Fruit fly (Drosophila melanogaster) whole organism, embryonic: ENCODE results near the gene CG43750.

Source experiments
- Asciz ChIP-seq: fragments of 200-800 bp; sonication (Bioruptor generic); optimal IDR thresholded peaks from 2 replicates; lab custom pipeline; 2017; ENCODE audit warnings: missing biosample characterization, mild to moderate bottlenecking, missing genetic modification characterization, missing genetic modification reagents
- Atf-2 ChIP-seq: fragments of 200-800 bp; sonication (Bioruptor generic); optimal IDR thresholded peaks from 2 replicates; lab custom pipeline; 2016; ENCODE audit warnings: missing biosample characterization, missing genetic modification characterization
- Awh ChIP-seq: fragments of 200-800 bp; sonication (Bioruptor generic); IDR thresholded peaks from 2 replicates; pipeline ENCODE4, ENCODE4 v1.3.6; 2022; ENCODE audit warnings: missing biosample characterization, missing genetic modification characterization
- Bgb ChIP-seq: fragments of 200-800 bp; sonication (Bioruptor generic); IDR thresholded peaks from 2 replicates; pipeline ENCODE4 v1.3.6; 2022; ENCODE audit warnings: missing biosample characterization, missing genetic modification characterization; ENCODE audit not compliant: partially characterized antibody
- CG12219 ChIP-seq: fragments of 200-800 bp; sonication (Bioruptor generic); optimal IDR thresholded peaks from 3 replicates; lab custom pipeline; 2018; ENCODE audit warnings: missing biosample characterization, mild to moderate bottlenecking, missing genetic modification characterization
- CG12236 ChIP-seq: fragments of 200-800 bp; sonication (Bioruptor generic); optimal IDR thresholded peaks from 2 replicates; lab custom pipeline; 2016; ENCODE audit warnings: missing biosample characterization, missing genetic modification characterization
- CG1233 ChIP-seq: fragments of 200-800 bp; sonication (Bioruptor generic); optimal IDR thresholded peaks from 4 replicates; lab custom pipeline; 2018; ENCODE audit warnings: missing biosample characterization, mild to moderate bottlenecking, missing genetic modification characterization
- CG12744 ChIP-seq: fragments of 200-800 bp; sonication (Bioruptor generic); optimal IDR thresholded peaks from 2 replicates; lab custom pipeline; 2016; ENCODE audit warnings: missing biosample characterization, missing genetic modification characterization
- CG12942 ChIP-seq: fragments of 200-800 bp; sonication (Bioruptor generic); optimal IDR thresholded peaks from 3 replicates; lab custom pipeline; 2016; ENCODE audit warnings: missing biosample characterization, missing genetic modification characterization
- CG14441 ChIP-seq: fragments of 200-800 bp; sonication (Bioruptor generic); IDR thresholded peaks from 2 replicates; pipeline ENCODE4 v1.3.6; 2022; ENCODE audit warnings: missing biosample characterization, missing genetic modification characterization
- CG14710 ChIP-seq: fragments of 200-800 bp; sonication (Bioruptor generic); optimal IDR thresholded peaks from 3 replicates; lab custom pipeline; 2019; ENCODE audit warnings: missing biosample characterization, mild to moderate bottlenecking, missing genetic modification characterization, moderate library complexity
- CG1647 ChIP-seq: fragments of 200-800 bp; sonication (Bioruptor generic); optimal IDR thresholded peaks from 3 replicates; lab custom pipeline; 2016; ENCODE audit warnings: missing biosample characterization, missing genetic modification characterization
- CG16863 ChIP-seq: fragments of 200-800 bp; sonication (Bioruptor generic); optimal IDR thresholded peaks from 3 replicates; lab custom pipeline; 2016; ENCODE audit warnings: missing biosample characterization, missing genetic modification characterization
- CG18764 ChIP-seq: fragments of 200-800 bp; sonication (Bioruptor generic); optimal IDR thresholded peaks from 3 replicates; lab custom pipeline; 2016; ENCODE audit warnings: missing biosample characterization, missing genetic modification characterization
- CG2129 ChIP-seq: fragments of 200-800 bp; sonication (Bioruptor generic); IDR thresholded peaks from 2 replicates; pipeline ENCODE4 v1.3.6; 2022; ENCODE audit warnings: missing biosample characterization, missing genetic modification characterization; ENCODE audit not compliant: partially characterized antibody
- CG2199 ChIP-seq: fragments of 200-800 bp; sonication (Bioruptor generic); IDR thresholded peaks from 3 replicates; pipeline ENCODE4 v1.3.6; 2022; ENCODE audit warnings: missing biosample characterization, missing genetic modification characterization
- CG2889 ChIP-seq: fragments of 200-800 bp; sonication (Bioruptor generic); IDR thresholded peaks from 3 replicates; pipeline ENCODE4 v1.3.6; 2022; ENCODE audit warnings: missing biosample characterization, missing genetic modification characterization
- CG30020 ChIP-seq: fragments of 200-800 bp; optimal IDR thresholded peaks from 2 replicates; lab custom pipeline; 2019; ENCODE audit warnings: missing biosample characterization, mild to moderate bottlenecking, missing genetic modification characterization, moderate library complexity
- CG30403 ChIP-seq: fragments of 200-800 bp; sonication (Bioruptor generic); optimal IDR thresholded peaks from 3 replicates; lab custom pipeline; 2016; ENCODE audit warnings: missing biosample characterization, missing genetic modification characterization
- CG30431 ChIP-seq: fragments of 200-800 bp; sonication (Bioruptor generic); optimal IDR thresholded peaks from 2 replicates; lab custom pipeline; 2017; ENCODE audit warnings: missing biosample characterization, missing genetic modification characterization
- CG31388 ChIP-seq: fragments of 200-800 bp; sonication (Bioruptor generic); optimal IDR thresholded peaks from 2 replicates; lab custom pipeline; 2016; ENCODE audit warnings: missing biosample characterization, missing genetic modification characterization
- CG32767 ChIP-seq: fragments of 200-800 bp; sonication (Bioruptor generic); IDR thresholded peaks from 2 replicates; pipeline ENCODE4 v1.3.6; 2022; ENCODE audit warnings: missing biosample characterization, missing genetic modification characterization
- CG34376 ChIP-seq: fragments of 200-800 bp; sonication (Bioruptor generic); optimal IDR thresholded peaks from 2 replicates; lab custom pipeline; 2018; ENCODE audit warnings: missing biosample characterization, mild to moderate bottlenecking, missing genetic modification characterization
- CG4328 ChIP-seq: fragments of 200-800 bp; sonication (Bioruptor generic); optimal IDR thresholded peaks from 3 replicates; lab custom pipeline; 2017; ENCODE audit warnings: missing biosample characterization, missing genetic modification reagents, missing genetic modification characterization
- CG7556 ChIP-seq: fragments of 200-800 bp; sonication (Bioruptor generic); optimal IDR thresholded peaks from 2 replicates; lab custom pipeline; 2017; ENCODE audit warnings: missing biosample characterization, mild to moderate bottlenecking, missing genetic modification characterization
- Dek ChIP-seq: fragments of 200-800 bp; sonication (Bioruptor generic); optimal IDR thresholded peaks from 3 replicates; lab custom pipeline; 2019; ENCODE audit warnings: missing biosample characterization, mild to moderate bottlenecking, missing genetic modification characterization, moderate library complexity
- Dp ChIP-seq: fragments of 200-800 bp; sonication (Bioruptor generic); optimal IDR thresholded peaks from 2 replicates; lab custom pipeline; 2018; ENCODE audit warnings: missing biosample characterization, mild to moderate bottlenecking, missing genetic modification characterization, moderate library complexity
- HLH4C ChIP-seq: fragments of 200-800 bp; sonication (Bioruptor generic); IDR thresholded peaks from 3 replicates; pipeline ENCODE4 v1.3.6; 2022; ENCODE audit warnings: missing biosample characterization, missing genetic modification characterization; ENCODE audit not compliant: partially characterized antibody
- Hmx ChIP-seq: fragments of 200-800 bp; sonication (Bioruptor generic); optimal IDR thresholded peaks from 2 replicates; lab custom pipeline; 2016; ENCODE audit warnings: missing biosample characterization, missing genetic modification characterization
- Rfx ChIP-seq: fragments of 200-800 bp; sonication (Bioruptor generic); IDR thresholded peaks from 2 replicates; pipeline ENCODE4 v1.3.6; 2022; ENCODE audit warnings: missing biosample characterization, missing genetic modification characterization
- Usf ChIP-seq: fragments of 200-800 bp; sonication (Bioruptor generic); optimal IDR thresholded peaks from 2 replicates; lab custom pipeline; 2017; ENCODE audit warnings: missing genotype, missing biosample characterization, missing genetic modification characterization
- aop ChIP-seq: fragments of 200-800 bp; sonication (Bioruptor generic); IDR thresholded peaks from 2 replicates; pipeline ENCODE4 v1.3.6; 2022; ENCODE audit warnings: missing biosample characterization, missing genetic modification characterization
- cas ChIP-seq: fragments of 200-800 bp; sonication (Bioruptor generic); IDR thresholded peaks from 2 replicates; pipeline ENCODE4 v1.3.6; 2022; ENCODE audit warnings: missing biosample characterization, missing genetic modification characterization
- da ChIP-seq: fragments of 200-800 bp; sonication (Bioruptor generic); optimal IDR thresholded peaks from 2 replicates; lab custom pipeline; 2016; ENCODE audit warnings: missing biosample characterization, missing genetic modification characterization
- en ChIP-seq: fragments of 200-800 bp; sonication (Bioruptor generic); optimal IDR thresholded peaks from 2 replicates; lab custom pipeline; 2016; ENCODE audit warnings: missing biosample characterization, missing genetic modification characterization
- eve ChIP-seq, 2 experiments: fragments of >200 bp; optimal IDR thresholded peaks; 2 replicates each; lab custom pipeline; 2017; ENCODE audit warnings: missing biosample characterization in 2 of 2, missing genetic modification characterization in 2 of 2
- fd96Cb ChIP-seq: fragments of 200-800 bp; sonication (Bioruptor generic); optimal IDR thresholded peaks from 2 replicates; lab custom pipeline; 2018; ENCODE audit warnings: missing biosample characterization, mild to moderate bottlenecking, missing genetic modification characterization, moderate library complexity
- fru ChIP-seq: fragments of >200 bp; optimal IDR thresholded peaks from 2 replicates; lab custom pipeline; 2017
- grn ChIP-seq: fragments of 200-800 bp; sonication (Bioruptor generic); optimal IDR thresholded peaks from 3 replicates; lab custom pipeline; 2017; ENCODE audit warnings: missing biosample characterization, missing genetic modification characterization
- gt ChIP-seq: fragments of 200-800 bp; sonication (Bioruptor generic); IDR thresholded peaks from 2 replicates; pipeline ENCODE4 v1.3.6; 2022; ENCODE audit warnings: missing biosample characterization, missing genetic modification characterization
- jing ChIP-seq: fragments of 200-800 bp; sonication (Bioruptor generic); optimal IDR thresholded peaks from 2 replicates; lab custom pipeline; 2018; ENCODE audit warnings: missing biosample characterization, mild to moderate bottlenecking, missing genetic modification characterization
- oc ChIP-seq: fragments of 200-800 bp; sonication (Bioruptor generic); optimal IDR thresholded peaks from 2 replicates; lab custom pipeline; 2018; ENCODE audit warnings: missing biosample characterization, mild to moderate bottlenecking, missing genetic modification characterization, moderate library complexity
- pfk ChIP-seq: fragments of 200-800 bp; sonication (Bioruptor generic); optimal IDR thresholded peaks from 2 replicates; lab custom pipeline; 2018; ENCODE audit warnings: missing biosample characterization, mild to moderate bottlenecking, missing genetic modification characterization, moderate library complexity
- pnt ChIP-seq: fragments of 200-800 bp; sonication (Bioruptor generic); optimal IDR thresholded peaks from 3 replicates; lab custom pipeline; 2016; ENCODE audit warnings: missing biosample characterization, missing genetic modification characterization
- sna ChIP-seq: fragments of 200-800 bp; sonication (Bioruptor generic); IDR thresholded peaks from 2 replicates; pipeline ENCODE4 v1.3.6; 2022; ENCODE audit warnings: missing biosample characterization, missing genetic modification characterization; ENCODE audit not compliant: partially characterized antibody
- tll ChIP-seq, 2 experiments: fragments of 200-800 bp in 1 of 2; fragments of >200 bp in 1 of 2; sonication (Bioruptor generic) in 1 of 2; optimal IDR thresholded peaks; 2 replicates each; lab custom pipeline; 2017 to 2019; ENCODE audit warnings: missing biosample characterization in 2 of 2, missing genetic modification characterization in 2 of 2, mild to moderate bottlenecking in 1 of 2, moderate library complexity in 1 of 2
- unc-4 ChIP-seq: fragments of 200-800 bp; sonication (Bioruptor generic); IDR thresholded peaks from 2 replicates; pipeline ENCODE4 v1.3.6; 2022; ENCODE audit warnings: missing biosample characterization, missing genetic modification characterization; ENCODE audit not compliant: partially characterized antibody
- wdn ChIP-seq: fragments of 200-800 bp; sonication (Bioruptor generic); IDR thresholded peaks from 2 replicates; pipeline ENCODE4 v1.3.6; 2022; ENCODE audit warnings: missing biosample characterization, missing genetic modification characterization
- z ChIP-seq: fragments of 200-800 bp; sonication (Bioruptor generic); IDR thresholded peaks from 3 replicates; pipeline ENCODE4 v1.3.6; 2022; ENCODE audit warnings: missing biosample characterization, missing genetic modification characterization
- zf30C ChIP-seq: fragments of 200-800 bp; sonication (Bioruptor generic); optimal IDR thresholded peaks from 3 replicates; lab custom pipeline; 2018; ENCODE audit warnings: missing biosample characterization, mild to moderate bottlenecking, missing genetic modification characterization

Gene CG43750

DNA sequence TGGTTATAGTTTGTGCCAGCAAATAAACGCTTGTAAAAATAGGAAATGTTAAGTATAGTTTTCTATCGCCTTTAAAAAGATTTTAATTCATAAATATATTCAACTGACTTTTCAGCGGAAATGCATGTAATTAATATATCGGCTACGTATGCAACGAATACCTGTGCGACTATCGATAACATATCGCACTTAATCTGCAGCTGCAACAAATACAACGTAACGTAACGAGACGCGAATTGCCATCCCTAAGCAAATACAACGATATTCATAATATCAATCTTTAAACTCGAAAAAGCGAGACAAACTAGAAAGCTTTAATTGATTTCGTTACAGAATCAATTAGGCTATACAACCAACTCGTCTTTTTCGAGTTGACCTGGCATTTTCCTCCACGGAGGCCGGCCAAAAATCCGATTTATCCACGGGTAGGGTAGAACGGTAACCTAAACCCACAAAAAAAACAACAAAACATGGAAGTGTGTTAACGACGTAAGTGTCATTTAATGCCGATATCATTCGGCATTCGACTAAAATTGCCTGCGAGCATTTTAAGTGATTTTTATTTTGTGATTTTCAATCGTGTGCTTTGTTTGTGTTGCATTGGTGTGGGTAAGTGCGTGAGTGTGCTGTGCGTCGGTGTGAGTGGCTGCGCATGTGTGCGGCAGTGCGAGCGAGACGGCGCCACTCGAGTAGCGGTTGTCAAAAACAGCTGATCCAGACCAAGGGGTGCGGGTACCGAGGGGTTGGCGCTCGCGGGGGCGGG lies 14.7 kb downstream of the CG43750 start, which contains the start of gene Atxn7 (continued):
- TF ChIP-seq Rfx (GFP tag; lab: Robert Waterston, UW) (peak; percentile 76), pfk (GFP tag; lab: Kevin White, UChicago) (peak; percentile 49), eve (GFP tag; optimal IDR thresholded peaks at IDR 0.05; lab: Kevin White, UChicago) (no peak), tll (GFP tag; optimal IDR thresholded peaks at IDR 0.05; lab: Kevin White, UChicago) (peak in 1 of 2 experiments; percentile 82), Dp (peak; percentile 29), CG12744 (peak; percentile 40), en (GFP tag; lab: Kevin White, UChicago) (peak; percentile 43), CG18764 (GFP tag; lab: Kevin White, UChicago) (no peak), CG4328 (GFP tag; lab: Kevin White, UChicago) (peak; percentile 66), Usf (GFP tag; lab: Kevin White, UChicago) (peak; percentile 20), CG12942 (peak; percentile 17), CG31388 (GFP tag; lab: Kevin White, UChicago) (no peak), CG2199 (GFP tag; lab: Robert Waterston, UW) (no peak), sna (peak; percentile 82), cas (GFP tag; lab: Robert Waterston, UW) (no peak), fd96Cb (no peak), HLH4C (GFP tag; lab: Robert Waterston, UW) (peak; percentile 95), pnt (GFP tag; lab: Kevin White, UChicago) (no peak), da (GFP tag; lab: Kevin White, UChicago) (peak; percentile 77), CG34376 (GFP tag; lab: Kevin White, UChicago) (peak; percentile 32), grn (GFP tag; lab: Kevin White, UChicago) (peak; percentile 31), zf30C (GFP tag; lab: Kevin White, UChicago) (peak; percentile 27), Awh (GFP tag; lab: Robert Waterston, UW) (peak; percentile 42; the same call in 1 of the 2 replicates), CG14441 (GFP tag; lab: Robert Waterston, UW) (peak; percentile 63), jing (GFP tag; lab: Kevin White, UChicago) (no peak), aop (GFP tag; lab: Robert Waterston, UW) (no peak), CG12236 (GFP tag; lab: Kevin White, UChicago) (peak; percentile 55), CG1233 (GFP tag; lab: Kevin White, UChicago) (peak; percentile 72), CG2889 (no peak), CG32767 (0 out of 2 replicates have a peak, but pooled peaks have one; percentile 25), Atf-2 (no peak), CG12219 (GFP tag; lab: Kevin White, UChicago) (peak; percentile 77), Dek (tag; lab: Kevin White, UChicago) (peak; percentile 54), CG30020 (peak; percentile 56), CG16863 (GFP tag; lab: Kevin White, UChicago) (peak; percentile 31), oc (peak; percentile 88), Asciz (GFP tag; lab: Kevin White, UChicago) (peak; percentile 76), CG30403 (GFP tag; lab: Kevin White, UChicago) (peak; percentile 25), CG30431 (GFP tag; lab: Kevin White, UChicago) (no peak), Bgb (GFP tag; lab: Robert Waterston, UW) (peak; percentile 98), CG7556 (GFP tag; lab: Kevin White, UChicago) (peak; percentile 53), wdn (GFP tag; lab: Robert Waterston, UW) (peak; percentile 44; the same call in 1 of the 2 replicates), CG14710 (tag; lab: Kevin White, UChicago) (peak; percentile 52), unc-4 (peak; percentile 88), CG1647 (GFP tag; lab: Kevin White, UChicago) (peak; percentile 32), Hmx (GFP tag; lab: Kevin White, UChicago) (peak; percentile 10), gt (GFP tag; lab: Robert Waterston, UW) (no peak), CG2129 (peak; percentile 89), fru (lab: Kevin White, UChicago) (no peak), z (no peak)
